Worm (Caenorhabditis elegans) whole organism, early embryonic: ENCODE data around the gene T06E4.5.

Experiments used
- B0310.2 ChIP-seq: sonication (generic microtip); optimal IDR thresholded peaks from 2 replicates; lab custom pipeline; 2016; ENCODE audit warnings: mild to moderate bottlenecking, missing genetic modification characterization, missing compliant biosample characterization
- F13C5.2 ChIP-seq: sonication (generic microtip); optimal IDR thresholded peaks from 2 replicates; lab custom pipeline; 2017; ENCODE audit warnings: mild to moderate bottlenecking, missing genetic modification characterization, inconsistent platforms, missing compliant biosample characterization
- aly-1 ChIP-seq: sonication (generic microtip); optimal IDR thresholded peaks from 2 replicates; lab custom pipeline; 2016; ENCODE audit warnings: missing genetic modification characterization, missing compliant biosample characterization
- ama-1 ChIP-seq: fragments of 150-350 bp; optimal IDR thresholded peaks from 2 replicates; lab custom pipeline; 2014
- ceh-13 ChIP-seq: fragments of 200-800 bp; sonication (Bioruptor generic); optimal IDR thresholded peaks from 2 replicates; lab custom pipeline; 2018; ENCODE audit warnings: mild to moderate bottlenecking, missing genetic modification characterization, missing compliant biosample characterization
- ceh-36 ChIP-seq: sonication (generic microtip); optimal IDR thresholded peaks from 2 replicates; lab custom pipeline; 2016; ENCODE audit warnings: missing genetic modification characterization, inconsistent platforms, missing compliant biosample characterization
- ets-7 ChIP-seq: sonication (generic microtip); optimal IDR thresholded peaks from 2 replicates; lab custom pipeline; 2016; ENCODE audit warnings: missing genotype, missing genetic modification characterization, missing compliant biosample characterization
- flt-1 ChIP-seq: fragments of 200-800 bp; sonication (Bioruptor generic); IDR thresholded peaks from 2 replicates; pipeline ENCODE4 v1.3.6; 2022; ENCODE audit warnings: missing genetic modification characterization, missing compliant biosample characterization
- hmbx-1 ChIP-seq: sonication (generic microtip); optimal IDR thresholded peaks from 2 replicates; lab custom pipeline; 2016; ENCODE audit warnings: mild to moderate bottlenecking, missing genetic modification characterization, missing compliant biosample characterization
- hmg-4 ChIP-seq: fragments of 200-800 bp; sonication (Bioruptor generic); optimal IDR thresholded peaks from 2 replicates; lab custom pipeline; 2018; ENCODE audit warnings: mild to moderate bottlenecking, missing genetic modification characterization, missing compliant biosample characterization
- hnd-1 ChIP-seq: sonication (generic microtip); optimal IDR thresholded peaks from 2 replicates; lab custom pipeline; 2016; ENCODE audit warnings: missing genetic modification characterization, missing compliant biosample characterization
- pes-1 ChIP-seq: fragments of 200-800 bp; sonication (Bioruptor generic); IDR thresholded peaks from 2 replicates; pipeline ENCODE4 v1.3.6; 2022; ENCODE audit warnings: missing genetic modification reagents, missing genetic modification characterization, missing compliant biosample characterization
- scrt-1 ChIP-seq: fragments of 200-800 bp; sonication (Bioruptor generic); IDR thresholded peaks from 2 replicates; pipeline ENCODE4 v1.3.6; 2022; ENCODE audit warnings: missing genetic modification characterization, missing compliant biosample characterization
- sea-1 ChIP-seq: fragments of 200-800 bp; sonication (Bioruptor generic); conservative IDR thresholded peaks from 2 replicates; pipeline ENCODE4 v1.3.6; 2022; ENCODE audit warnings: missing genetic modification characterization, missing compliant biosample characterization
- tbx-11 ChIP-seq: fragments of 200-800 bp; sonication (Bioruptor generic); IDR thresholded peaks from 2 replicates; pipeline ENCODE4 v1.3.6; 2022; ENCODE audit warnings: missing genetic modification characterization, missing compliant biosample characterization
- tbx-37 ChIP-seq: fragments of 200-800 bp; sonication (Bioruptor generic); conservative IDR thresholded peaks from 2 replicates; pipeline ENCODE4 v1.3.6; 2022; ENCODE audit warnings: missing genetic modification reagents, missing genetic modification characterization, missing compliant biosample characterization
- tra-4 ChIP-seq: sonication (generic microtip); optimal IDR thresholded peaks from 2 replicates; lab custom pipeline; 2017; ENCODE audit warnings: missing genetic modification characterization, missing compliant biosample characterization

The T06E4.5 gene

ce11 chrV:9661514-9661913 is 30.5 kb downstream of the T06E4.5 start, which contains the start of gene pitr-4:
pitr-4 (minus strand) TSS chrV:9661614.
- no peak for TF ChIP-seq pes-1 (GFP tag; lab: Robert Waterston, UW)
- no peak for TF ChIP-seq sea-1 (GFP tag; lab: Robert Waterston, UW)
- TF ChIP-seq ceh-36, result no peak
- TF ChIP-seq aly-1 (tag; lab: Kevin White, UChicago), result no peak
- TF ChIP-seq B0310.2 (tag; lab: Kevin White, UChicago), result no peak
- no peak for TF ChIP-seq tbx-37 (GFP tag; lab: Robert Waterston, UW)
- no peak for TF ChIP-seq F13C5.2 (tag; lab: Kevin White, UChicago)
- no peak for TF ChIP-seq hmg-4 (GFP tag; lab: Kevin White, UChicago)
- no peak for TF ChIP-seq scrt-1
- no peak for TF ChIP-seq ceh-13 (GFP tag; lab: Kevin White, UChicago)
- TF ChIP-seq hnd-1 (tag; lab: Kevin White, UChicago), result no peak
- no peak for TF ChIP-seq tra-4 (tag; lab: Kevin White, UChicago)
- TF ChIP-seq tbx-11 (GFP tag; lab: Robert Waterston, UW), result no peak
- TF ChIP-seq ama-1 (lab: Kevin White, UChicago), result no peak
- no peak for TF ChIP-seq flt-1 (GFP tag; lab: Robert Waterston, UW)
- TF ChIP-seq hmbx-1 (tag; lab: Kevin White, UChicago), result no peak
- no peak for TF ChIP-seq ets-7 (tag; lab: Kevin White, UChicago)

- TF ChIP-seq ceh-13 (GFP tag; lab: Kevin White, UChicago) (no peak), ceh-36 (no peak), tbx-37 (GFP tag; lab: Robert Waterston, UW) (no peak), tbx-11 (GFP tag; lab: Robert Waterston, UW) (no peak), scrt-1 (no peak), B0310.2 (tag; lab: Kevin White, UChicago) (no peak)
Measured at ce11 chrV:9663948-9664347, 32.9 kb downstream of the T06E4.5 start.

ce11 chrV:9664620-9665019 is 33.6 kb downstream of the T06E4.5 start:
- no peak for TF ChIP-seq tbx-37 (GFP tag; lab: Robert Waterston, UW)
- no peak for TF ChIP-seq ama-1 (lab: Kevin White, UChicago)
- no peak for TF ChIP-seq ceh-13 (GFP tag; lab: Kevin White, UChicago)
- TF ChIP-seq tbx-11 (GFP tag; lab: Robert Waterston, UW), result no peak
- no peak for TF ChIP-seq aly-1 (tag; lab: Kevin White, UChicago)
- no peak for TF ChIP-seq B0310.2 (tag; lab: Kevin White, UChicago)
- no peak for TF ChIP-seq ets-7 (tag; lab: Kevin White, UChicago)
- TF ChIP-seq hmbx-1 (tag; lab: Kevin White, UChicago), result no peak
- no peak for TF ChIP-seq flt-1 (GFP tag; lab: Robert Waterston, UW)

- TF ChIP-seq hnd-1 (tag; lab: Kevin White, UChicago) (no peak), aly-1 (tag; lab: Kevin White, UChicago) (no peak), ceh-13 (GFP tag; lab: Kevin White, UChicago) (no peak), pes-1 (GFP tag; lab: Robert Waterston, UW) (no peak), hmg-4 (GFP tag; lab: Kevin White, UChicago) (no peak), F13C5.2 (tag; lab: Kevin White, UChicago) (no peak), hmbx-1 (tag; lab: Kevin White, UChicago) (no peak), tbx-11 (GFP tag; lab: Robert Waterston, UW) (no peak), sea-1 (GFP tag; lab: Robert Waterston, UW) (no peak), B0310.2 (tag; lab: Kevin White, UChicago) (no peak), ama-1 (lab: Kevin White, UChicago) (no peak), ets-7 (tag; lab: Kevin White, UChicago) (no peak), scrt-1 (no peak), tbx-37 (GFP tag; lab: Robert Waterston, UW) (no peak), flt-1 (GFP tag; lab: Robert Waterston, UW) (no peak), tra-4 (tag; lab: Kevin White, UChicago) (no peak), ceh-36 (no peak)
Measured at ce11 chrV:9666394-9666793, 35.4 kb downstream of the T06E4.5 start, which contains the start of gene ZK287.1. ZK287.1 (plus strand) TSS chrV:9666694.

- TF ChIP-seq hmg-4 (GFP tag; lab: Kevin White, UChicago) (no peak), flt-1 (GFP tag; lab: Robert Waterston, UW) (no peak), tbx-11 (GFP tag; lab: Robert Waterston, UW) (no peak), sea-1 (GFP tag; lab: Robert Waterston, UW) (no peak), pes-1 (GFP tag; lab: Robert Waterston, UW) (no peak), ama-1 (lab: Kevin White, UChicago) (no peak), tra-4 (tag; lab: Kevin White, UChicago) (no peak), scrt-1 (no peak), hmbx-1 (tag; lab: Kevin White, UChicago) (no peak), F13C5.2 (tag; lab: Kevin White, UChicago) (no peak), hnd-1 (tag; lab: Kevin White, UChicago) (no peak), ets-7 (tag; lab: Kevin White, UChicago) (no peak)
Measured at ce11 chrV:9672495-9672894, 41.5 kb downstream of the T06E4.5 start.

ce11 chrV:9673199-9673843 is 42.3 kb downstream of the T06E4.5 start, which contains the start of gene sulp-8:
sulp-8 (minus strand) TSS chrV:9673667.
- TF ChIP-seq tbx-37 (GFP tag; lab: Robert Waterston, UW) (no peak), B0310.2 (tag; lab: Kevin White, UChicago) (no peak), sea-1 (GFP tag; lab: Robert Waterston, UW) (no peak), ceh-13 (GFP tag; lab: Kevin White, UChicago) (no peak), flt-1 (GFP tag; lab: Robert Waterston, UW) (no peak)

- TF ChIP-seq hnd-1 (tag; lab: Kevin White, UChicago) (no peak), ets-7 (tag; lab: Kevin White, UChicago) (no peak), ceh-36 (no peak), sea-1 (GFP tag; lab: Robert Waterston, UW) (no peak), hmg-4 (GFP tag; lab: Kevin White, UChicago) (no peak), tra-4 (tag; lab: Kevin White, UChicago) (no peak), flt-1 (GFP tag; lab: Robert Waterston, UW) (no peak), F13C5.2 (tag; lab: Kevin White, UChicago) (no peak), ceh-13 (GFP tag; lab: Kevin White, UChicago) (no peak), scrt-1 (no peak), aly-1 (tag; lab: Kevin White, UChicago) (no peak), B0310.2 (tag; lab: Kevin White, UChicago) (no peak), ama-1 (lab: Kevin White, UChicago) (no peak)
Measured at ce11 chrV:9677977-9678376, 46.9 kb downstream of the T06E4.5 start, which contains the start of gene cthd-1. cthd-1 (plus strand) TSS chrV:9678277.
